Worm (Caenorhabditis elegans) whole organism, young adult: Measurements from ENCODE around the gene ulp-1.

Source experiments
- B0261.1 ChIP-seq: sonication (generic microtip); optimal IDR thresholded peaks from 2 replicates; lab custom pipeline; 2016; ENCODE audit warnings: mild to moderate bottlenecking, missing genetic modification characterization, moderate library complexity, missing compliant biosample characterization
- C17E4.6 ChIP-seq: fragments of 200-800 bp; sonication (Bioruptor generic); IDR thresholded peaks from 2 replicates; pipeline ENCODE4 v1.3.6; 2022; ENCODE audit warnings: missing genetic modification reagents, missing genetic modification characterization, missing compliant biosample characterization
- F10E7.11 ChIP-seq: sonication (generic microtip); optimal IDR thresholded peaks from 2 replicates; lab custom pipeline; 2017; ENCODE audit warnings: mild to moderate bottlenecking, missing genetic modification characterization, moderate library complexity, missing compliant biosample characterization
- F57A8.1 ChIP-seq: fragments of 200-800 bp; sonication (Bioruptor generic); optimal IDR thresholded peaks from 2 replicates; lab custom pipeline; 2018; ENCODE audit warnings: mild to moderate bottlenecking, missing genetic modification characterization, moderate library complexity, missing compliant biosample characterization
- Y53G8AR.9 ChIP-seq: fragments of 200-800 bp; sonication (Bioruptor generic); conservative IDR thresholded peaks from 2 replicates; pipeline ENCODE4 v1.3.6; 2022; ENCODE audit warnings: missing genetic modification reagents, missing genetic modification characterization, missing compliant biosample characterization
- Y79H2A.3 ChIP-seq: fragments of 200-800 bp; sonication (Bioruptor generic); conservative IDR thresholded peaks from 2 replicates; pipeline ENCODE4 v1.3.6; 2022; ENCODE audit warnings: missing genetic modification reagents, missing genetic modification characterization, missing compliant biosample characterization
- ZK185.1 ChIP-seq: sonication (generic microtip); optimal IDR thresholded peaks from 2 replicates; lab custom pipeline; 2016; ENCODE audit warnings: mild to moderate bottlenecking, missing genetic modification characterization, missing compliant biosample characterization; ENCODE audit not compliant: poor library complexity, severe bottlenecking
- attf-5 ChIP-seq: fragments of 200-800 bp; sonication (Bioruptor generic); optimal IDR thresholded peaks from 2 replicates; lab custom pipeline; 2018; ENCODE audit warnings: mild to moderate bottlenecking, missing genetic modification characterization, missing compliant biosample characterization
- bed-1 ChIP-seq: fragments of 200-800 bp; sonication (Bioruptor generic); IDR thresholded peaks from 2 replicates; pipeline ENCODE4 v1.3.6; 2022; ENCODE audit warnings: missing genetic modification reagents, missing genetic modification characterization, missing compliant biosample characterization
- cebp-1 ChIP-seq, 2 experiments: fragments of 200-800 bp in 1 of 2; sonication (Bioruptor generic) in 1 of 2; sonication (generic microtip) in 1 of 2; IDR thresholded peaks in 1 of 2; optimal IDR thresholded peaks in 1 of 2; 2 replicates each; pipeline versions ENCODE4 v1.3.6 to Lab custom; 2017 to 2022; ENCODE audit warnings: missing compliant biosample characterization in 2 of 2, missing genetic modification characterization in 2 of 2, mild to moderate bottlenecking in 1 of 2, missing genetic modification reagents in 1 of 2, moderate library complexity in 1 of 2
- ceh-100 ChIP-seq: fragments of 200-800 bp; sonication (Bioruptor generic); IDR thresholded peaks from 2 replicates; pipeline ENCODE4 v1.3.6; 2022; ENCODE audit warnings: missing genetic modification reagents, missing genetic modification characterization, missing compliant biosample characterization
- efl-1 ChIP-seq: fragments of 150-350 bp; optimal IDR thresholded peaks from 2 replicates; lab custom pipeline; 2014; ENCODE audit warnings: missing biosample characterization, missing genetic modification reagents, missing genetic modification characterization
- egl-18 ChIP-seq: fragments of 200-800 bp; sonication (Bioruptor generic); IDR thresholded peaks from 2 replicates; pipeline ENCODE4 v1.3.6; 2022; ENCODE audit warnings: missing genetic modification reagents, missing genetic modification characterization, missing compliant biosample characterization
- egl-44 ChIP-seq: fragments of 200-800 bp; sonication (Bioruptor generic); IDR thresholded peaks from 2 replicates; pipeline ENCODE4 v1.3.6; 2022; ENCODE audit warnings: missing genetic modification reagents, missing genetic modification characterization, missing compliant biosample characterization
- ets-4 ChIP-seq: fragments of 200-800 bp; sonication (Bioruptor generic); optimal IDR thresholded peaks from 2 replicates; lab custom pipeline; 2018; ENCODE audit warnings: mild to moderate bottlenecking, missing genetic modification characterization, missing compliant biosample characterization
- gei-17 ChIP-seq: fragments of 200-800 bp; sonication (Bioruptor generic); optimal IDR thresholded peaks from 2 replicates; lab custom pipeline; 2018; ENCODE audit warnings: mild to moderate bottlenecking, missing genetic modification characterization, missing compliant biosample characterization
- hlh-26 ChIP-seq: fragments of 200-800 bp; sonication (Bioruptor generic); conservative IDR thresholded peaks from 2 replicates; pipeline ENCODE4 v1.3.6; 2022; ENCODE audit warnings: missing genetic modification reagents, missing genetic modification characterization, missing compliant biosample characterization
- hmg-1.2 ChIP-seq: fragments of 200-800 bp; sonication (Bioruptor generic); IDR thresholded peaks from 2 replicates; pipeline ENCODE4 v1.3.6; 2022; ENCODE audit warnings: missing genetic modification reagents, missing genetic modification characterization, missing compliant biosample characterization
- hmg-20 ChIP-seq: fragments of 200-800 bp; sonication (Bioruptor generic); IDR thresholded peaks from 2 replicates; pipeline ENCODE4 v1.3.6; 2022; ENCODE audit warnings: missing genetic modification reagents, missing genetic modification characterization, missing compliant biosample characterization
- lin-54 ChIP-seq: fragments of 200-800 bp; sonication (Bioruptor generic); optimal IDR thresholded peaks from 2 replicates; lab custom pipeline; 2018; ENCODE audit warnings: mild to moderate bottlenecking, missing genetic modification characterization, missing compliant biosample characterization
- madf-6 ChIP-seq: fragments of 200-800 bp; sonication (Bioruptor generic); IDR thresholded peaks from 2 replicates; pipeline ENCODE4 v1.3.6; 2022; ENCODE audit warnings: missing genetic modification reagents, missing genetic modification characterization, missing compliant biosample characterization
- madf-8 ChIP-seq: fragments of 200-800 bp; sonication (Bioruptor generic); conservative IDR thresholded peaks from 2 replicates; pipeline ENCODE4 v1.3.6; 2022; ENCODE audit warnings: missing genetic modification reagents, missing genetic modification characterization, missing compliant biosample characterization
- nhr-179 ChIP-seq: sonication (generic microtip); optimal IDR thresholded peaks from 2 replicates; lab custom pipeline; 2016; ENCODE audit warnings: mild to moderate bottlenecking, missing genetic modification characterization, missing compliant biosample characterization
- rpc-1 ChIP-seq, 2 experiments: fragments of 150-350 bp in 1 of 2; sonication (generic microtip) in 1 of 2; optimal IDR thresholded peaks; 2 replicates each; lab custom pipeline; 2014 to 2018; ENCODE audit warnings: missing biosample characterization in 1 of 2, missing genetic modification characterization in 1 of 2, missing genetic modification reagents in 1 of 2, missing genotype in 1 of 2
- tbp1 ChIP-seq: fragments of 200-800 bp; sonication (Bioruptor generic); optimal IDR thresholded peaks from 2 replicates; lab custom pipeline; 2018; ENCODE audit warnings: mild to moderate bottlenecking, missing genetic modification characterization, missing compliant biosample characterization
- tbx-9 ChIP-seq: sonication (generic microtip); optimal IDR thresholded peaks from 2 replicates; lab custom pipeline; 2016; ENCODE audit warnings: borderline replicate concordance, missing genetic modification characterization, inconsistent platforms, missing compliant biosample characterization
- ztf-25 ChIP-seq: fragments of 200-800 bp; sonication (Bioruptor generic); IDR thresholded peaks from 2 replicates; pipeline ENCODE4 v1.3.6; 2022; ENCODE audit warnings: missing genetic modification reagents, missing genetic modification characterization, missing compliant biosample characterization
- ztf-3 ChIP-seq: fragments of 200-800 bp; sonication (Bioruptor generic); optimal IDR thresholded peaks from 2 replicates; lab custom pipeline; 2018; ENCODE audit warnings: mild to moderate bottlenecking, missing genetic modification characterization, missing compliant biosample characterization
- ztf-6 ChIP-seq: fragments of 200-800 bp; sonication (Bioruptor generic); IDR thresholded peaks from 2 replicates; pipeline ENCODE4 v1.3.6; 2022; ENCODE audit warnings: missing genetic modification reagents, missing genetic modification characterization, missing compliant biosample characterization

The ulp-1 gene

ce11 chrIII:5165745-5166144 is 3.9 kb downstream of the ulp-1 start:
- no peak for TF ChIP-seq cebp-1 (GFP tag; IDR thresholded peaks at IDR 0.05; lab: Robert Waterston, UW)
- TF ChIP-seq cebp-1 (tag; optimal IDR thresholded peaks at IDR 0.05; lab: Kevin White, UChicago), result peak; percentile 8
- no peak for TF ChIP-seq lin-54 (GFP tag; lab: Kevin White, UChicago)
- no peak for TF ChIP-seq F57A8.1 (GFP tag; lab: Kevin White, UChicago)

- TF ChIP-seq efl-1 (GFP tag; lab: Kevin White, UChicago) (no peak), Y79H2A.3 (no peak), ZK185.1 (tag; lab: Kevin White, UChicago) (no peak), tbx-9 (tag; lab: Kevin White, UChicago) (no peak), ztf-6 (no peak), madf-8 (GFP tag; lab: Robert Waterston, UW) (no peak)
- TF ChIP-seq, all 124 proteins: peak for 0
Measured at ce11 chrIII:5165211-5165610, 4.4 kb downstream of the ulp-1 start, which contains the start of gene T10F2.2. Gene T10F2.2 (minus strand): TSS chrIII:5165311.

DNA sequence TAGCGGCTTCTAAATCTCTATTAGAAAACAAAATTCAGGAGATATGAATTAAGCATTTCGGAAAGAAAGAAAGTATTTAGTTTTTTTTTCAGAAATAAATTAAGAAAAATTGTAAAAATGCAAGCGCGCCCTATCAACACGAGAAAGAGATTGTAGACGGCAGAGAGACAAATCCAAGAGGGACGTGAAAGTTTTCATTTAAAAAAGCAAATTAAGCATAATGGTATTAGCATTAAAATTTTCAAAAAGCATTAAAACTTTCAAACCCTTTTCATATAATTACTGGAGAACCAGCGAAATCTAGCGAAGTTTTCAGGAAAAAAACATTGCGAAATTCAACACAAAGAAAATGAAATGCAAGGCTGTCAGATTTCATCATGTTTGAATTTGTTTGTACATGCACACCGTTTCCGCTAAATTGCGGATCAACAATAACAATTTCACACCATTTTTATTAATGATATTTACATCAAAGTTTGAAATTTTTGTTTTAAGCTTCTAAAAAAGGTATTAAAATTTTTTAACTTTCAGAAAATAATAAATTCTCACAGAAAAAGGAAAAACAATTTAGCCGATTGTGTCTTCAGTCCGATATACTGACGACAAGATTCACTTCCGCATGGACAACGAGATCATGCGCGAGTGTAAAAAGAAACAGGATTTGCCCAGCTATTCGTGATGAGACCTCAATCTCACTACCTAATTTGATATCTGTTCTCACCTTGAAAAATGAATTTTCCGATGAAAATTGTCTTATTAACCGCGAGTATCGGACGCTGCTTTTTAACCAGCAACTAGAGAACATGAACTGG is 6.6 kb downstream of the ulp-1 start, which contains the start of gene gars-1:
gars-1 (minus strand) TSS at position 808 of the 812 bp plus-strand sequence.
- TF ChIP-seq madf-6 (GFP tag; lab: Robert Waterston, UW), result peak; percentile 29; the same call in 1 of the 2 replicates
- TF ChIP-seq ets-4 (GFP tag; lab: Kevin White, UChicago), result no peak
- TF ChIP-seq attf-5 (GFP tag; lab: Kevin White, UChicago), result peak; percentile 62
- no peak for TF ChIP-seq bed-1 (GFP tag; lab: Robert Waterston, UW)
- no peak for TF ChIP-seq ztf-3 (GFP tag; lab: Kevin White, UChicago)
- TF ChIP-seq F10E7.11 (tag; lab: Kevin White, UChicago), result no peak
- TF ChIP-seq ztf-25 (GFP tag; lab: Robert Waterston, UW), result no peak
- peak; percentile 91 for TF ChIP-seq cebp-1 (GFP tag; IDR thresholded peaks at IDR 0.05; lab: Robert Waterston, UW)
- peak; percentile 98 for TF ChIP-seq cebp-1 (tag; optimal IDR thresholded peaks at IDR 0.05; lab: Kevin White, UChicago)
- TF ChIP-seq tbp1 (GFP tag; lab: Kevin White, UChicago), result no peak
- no peak for TF ChIP-seq gei-17
- TF ChIP-seq hmg-1.2, result peak; percentile 41; the same call in 1 of the 2 replicates
- TF ChIP-seq C17E4.6 (GFP tag; lab: Robert Waterston, UW), result no peak
- 0 out of 2 replicates have a peak, but pooled peaks have one; percentile 27 for TF ChIP-seq Y53G8AR.9 (GFP tag; lab: Robert Waterston, UW)
- no peak for TF ChIP-seq egl-18 (GFP tag; lab: Robert Waterston, UW)

ce11 chrIII:5160803-5161202 is 8.8 kb downstream of the ulp-1 start:
- no peak for TF ChIP-seq hmg-20 (GFP tag; lab: Robert Waterston, UW)
- no peak for TF ChIP-seq ztf-3 (GFP tag; lab: Kevin White, UChicago)
- no peak for TF ChIP-seq nhr-179 (tag; lab: Kevin White, UChicago)
- no peak for TF ChIP-seq egl-18 (GFP tag; lab: Robert Waterston, UW)
- TF ChIP-seq rpc-1 (optimal IDR thresholded peaks at IDR 0.05; lab: Kevin White, UChicago), result no peak
- no peak for TF ChIP-seq rpc-1 (tag; optimal IDR thresholded peaks at IDR 0.05; lab: Kevin White, UChicago)
- TF ChIP-seq ztf-25 (GFP tag; lab: Robert Waterston, UW), result no peak
- TF ChIP-seq ceh-100 (GFP tag; lab: Robert Waterston, UW), result no peak
- TF ChIP-seq hlh-26 (GFP tag; lab: Robert Waterston, UW), result no peak
- no peak for TF ChIP-seq egl-44 (GFP tag; lab: Robert Waterston, UW)
- no peak for TF ChIP-seq hmg-1.2
- no peak for TF ChIP-seq F57A8.1 (GFP tag; lab: Kevin White, UChicago)
- no peak for TF ChIP-seq Y53G8AR.9 (GFP tag; lab: Robert Waterston, UW)
- no peak for TF ChIP-seq B0261.1
